Worm (Caenorhabditis elegans): ENCODE data around the gene F57H12.6.
A peak's percentile ranks its signal among the peaks of the same experiment; 100 is the strongest.

The F57H12.6 gene

DNA sequence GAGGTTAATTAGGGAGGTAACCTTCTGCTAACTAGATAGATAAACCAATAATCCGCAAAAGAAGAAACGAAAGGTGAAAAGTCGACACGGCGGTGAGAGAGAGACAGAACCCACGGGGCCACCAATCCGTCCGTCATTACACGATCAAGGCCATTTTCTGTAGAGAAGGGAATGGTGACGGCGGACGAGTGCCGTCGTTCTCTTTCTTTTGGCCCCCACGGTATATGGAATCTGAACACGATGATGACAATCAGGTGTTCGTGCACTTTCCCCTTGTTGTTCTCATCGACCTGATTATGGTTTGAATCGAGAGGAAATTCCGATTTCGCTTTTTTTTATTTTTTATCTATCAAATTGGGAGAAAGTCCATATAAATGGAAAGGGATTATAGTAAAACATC is 33.3 kb upstream of the F57H12.6 start:
- TF ChIP-seq cog-1 (tag; optimal IDR thresholded peaks at IDR 0.05) (no peak), T22C8.4 (GFP tag; IDR thresholded peaks at IDR 0.05) (no peak), ztf-29 (GFP tag; IDR thresholded peaks at IDR 0.05) (no peak), med-1 (GFP tag; optimal IDR thresholded peaks at IDR 0.05; ENCODE audit: insufficient read depth) (no peak), tab-1 (GFP tag; IDR thresholded peaks at IDR 0.05) (no peak), klf-2 (GFP tag; conservative IDR thresholded peaks at IDR 0.05) (no peak), ztf-23 (GFP tag; IDR thresholded peaks at IDR 0.05) (no peak), flt-1 (GFP tag; IDR thresholded peaks at IDR 0.05) (no peak), ref-1 (GFP tag; conservative IDR thresholded peaks at IDR 0.05) (no peak)

DNA sequence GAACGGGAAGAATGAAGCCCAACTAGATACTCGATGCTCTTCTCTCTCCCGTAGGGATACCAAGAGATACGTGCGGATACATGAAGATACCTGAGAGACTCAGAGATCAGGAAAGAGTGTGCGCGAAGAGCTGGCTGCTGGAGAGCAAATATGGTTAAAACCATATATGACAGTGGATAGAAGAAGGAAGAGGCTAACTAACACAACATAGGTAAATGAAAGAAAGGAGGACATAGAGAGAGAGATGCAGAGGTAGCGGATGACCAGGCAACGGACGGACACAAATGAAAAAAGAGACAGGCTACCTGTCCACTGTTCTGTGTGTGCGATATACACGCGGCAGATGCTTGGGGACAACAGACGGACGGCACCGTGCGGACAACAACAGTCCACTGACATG is 32.0 kb upstream of the F57H12.6 start:
- no peak for TF ChIP-seq ztf-23 (GFP tag; IDR thresholded peaks at IDR 0.05)
- TF ChIP-seq flt-1 (GFP tag; IDR thresholded peaks at IDR 0.05) = peak; percentile 42; the same call in 1 of the 2 replicates
- TF ChIP-seq med-1 (GFP tag; optimal IDR thresholded peaks at IDR 0.05; ENCODE audit: insufficient read depth) = no peak
- no peak for TF ChIP-seq cog-1 (tag; optimal IDR thresholded peaks at IDR 0.05)
- no peak for TF ChIP-seq tab-1 (GFP tag; IDR thresholded peaks at IDR 0.05)
- no peak for TF ChIP-seq ztf-29 (GFP tag; IDR thresholded peaks at IDR 0.05)
- TF ChIP-seq T22C8.4 (GFP tag; IDR thresholded peaks at IDR 0.05) = no peak

DNA sequence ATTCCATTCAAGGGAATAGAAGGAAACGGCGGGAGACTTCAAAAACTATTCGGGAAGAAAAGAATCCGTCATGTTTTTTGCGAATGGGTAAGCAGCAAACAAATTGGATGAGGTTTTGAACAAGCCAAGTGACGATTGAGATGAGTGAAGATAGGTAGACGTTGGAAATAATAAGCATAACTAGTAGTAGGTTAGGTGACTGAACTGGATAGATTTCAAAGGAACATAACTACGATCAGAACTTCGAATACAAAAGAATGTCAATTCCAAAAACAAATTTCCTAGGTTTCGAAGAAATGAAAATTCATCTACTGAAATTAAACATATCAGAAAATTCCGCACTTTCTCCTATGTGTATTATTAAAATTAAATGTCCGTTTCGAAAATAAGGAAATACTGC is 31.4 kb upstream of the F57H12.6 start:
- TF ChIP-seq T22C8.4 (GFP tag; IDR thresholded peaks at IDR 0.05) (no peak), ztf-29 (GFP tag; IDR thresholded peaks at IDR 0.05) (no peak), tab-1 (GFP tag; IDR thresholded peaks at IDR 0.05) (no peak), med-1 (GFP tag; optimal IDR thresholded peaks at IDR 0.05; ENCODE audit: insufficient read depth) (no peak), ref-1 (GFP tag; conservative IDR thresholded peaks at IDR 0.05) (no peak), cog-1 (tag; optimal IDR thresholded peaks at IDR 0.05) (no peak), klf-2 (GFP tag; conservative IDR thresholded peaks at IDR 0.05) (no peak), ztf-23 (GFP tag; IDR thresholded peaks at IDR 0.05) (no peak), flt-1 (GFP tag; IDR thresholded peaks at IDR 0.05) (no peak)

DNA sequence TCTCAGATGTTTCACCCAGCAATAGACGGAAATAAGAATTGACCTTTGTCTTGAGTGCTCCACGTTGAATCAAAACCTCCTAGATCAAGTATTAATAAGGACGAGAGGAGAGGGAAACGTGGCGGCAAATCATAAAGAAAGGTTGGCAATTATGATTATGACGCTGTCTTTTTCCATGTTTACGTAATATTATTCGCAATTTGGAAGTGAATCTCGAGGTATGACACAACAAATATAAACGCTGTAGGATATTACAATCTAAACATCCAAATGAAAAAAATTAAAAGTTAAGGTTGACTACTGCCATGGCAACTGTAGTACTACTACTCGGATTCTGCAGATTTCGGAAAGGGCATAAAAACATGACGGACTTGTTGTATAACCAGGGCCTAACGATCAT is 30.1 kb upstream of the F57H12.6 start:
- TF ChIP-seq med-1 (GFP tag; optimal IDR thresholded peaks at IDR 0.05; ENCODE audit: insufficient read depth) (no peak), flt-1 (GFP tag; IDR thresholded peaks at IDR 0.05) (no peak), T22C8.4 (GFP tag; IDR thresholded peaks at IDR 0.05) (no peak), cog-1 (tag; optimal IDR thresholded peaks at IDR 0.05) (no peak), ztf-29 (GFP tag; IDR thresholded peaks at IDR 0.05) (no peak), tab-1 (GFP tag; IDR thresholded peaks at IDR 0.05) (no peak), klf-2 (GFP tag; conservative IDR thresholded peaks at IDR 0.05) (no peak), ref-1 (GFP tag; conservative IDR thresholded peaks at IDR 0.05) (no peak), ztf-23 (GFP tag; IDR thresholded peaks at IDR 0.05) (no peak)

DNA sequence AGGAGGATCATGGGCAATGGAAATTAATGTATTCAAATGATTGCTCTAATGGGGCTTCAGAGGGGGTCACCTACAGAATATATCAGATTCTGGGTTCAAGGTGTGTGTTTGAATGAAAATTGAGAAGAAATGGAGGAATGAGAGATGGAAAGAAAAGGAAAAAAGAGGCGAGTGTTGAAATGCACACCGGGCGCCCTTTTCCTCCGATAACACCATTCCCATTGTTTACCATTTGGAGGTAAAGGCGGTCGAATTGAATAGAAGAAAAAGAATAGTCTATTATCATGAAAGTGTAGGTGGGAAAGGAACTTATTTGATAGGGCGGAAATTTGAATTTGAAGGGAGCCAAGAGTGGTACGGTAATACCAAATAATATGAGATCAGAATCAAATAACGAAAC is 29.3 kb upstream of the F57H12.6 start:
- no peak for TF ChIP-seq klf-2 (GFP tag; conservative IDR thresholded peaks at IDR 0.05)
- no peak for TF ChIP-seq med-1 (GFP tag; optimal IDR thresholded peaks at IDR 0.05; ENCODE audit: insufficient read depth)
- no peak for TF ChIP-seq ztf-23 (GFP tag; IDR thresholded peaks at IDR 0.05)
- TF ChIP-seq cog-1 (tag; optimal IDR thresholded peaks at IDR 0.05) = no peak
- TF ChIP-seq flt-1 (GFP tag; IDR thresholded peaks at IDR 0.05) = no peak
- no peak for TF ChIP-seq tab-1 (GFP tag; IDR thresholded peaks at IDR 0.05)
- no peak for TF ChIP-seq ref-1 (GFP tag; conservative IDR thresholded peaks at IDR 0.05)
- no peak for TF ChIP-seq ztf-29 (GFP tag; IDR thresholded peaks at IDR 0.05)
- no peak for TF ChIP-seq T22C8.4 (GFP tag; IDR thresholded peaks at IDR 0.05)

DNA sequence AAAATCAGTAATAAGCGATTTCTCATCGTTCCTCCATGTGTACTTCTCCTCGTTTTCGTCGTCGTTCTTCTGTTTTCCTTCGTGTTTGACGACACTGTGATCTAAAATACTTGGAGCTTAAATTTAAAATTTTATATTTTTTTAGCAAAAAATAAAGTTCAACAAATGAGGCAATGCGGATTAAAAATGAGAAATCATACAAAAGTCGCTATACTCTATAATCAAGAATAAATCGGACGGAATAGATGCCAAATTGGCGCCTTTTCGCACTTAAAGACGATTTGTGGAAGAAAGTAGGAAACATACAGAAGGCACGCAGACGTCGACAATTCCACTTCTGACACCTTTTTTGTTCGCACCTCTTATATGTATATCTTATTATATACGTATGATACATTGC is 27.9 kb upstream of the F57H12.6 start, which contains the start of gene rig-4:
Gene rig-4, minus strand, starts transcription at position 101 of the 400 bp plus-strand sequence.
- TF ChIP-seq cog-1 (tag; optimal IDR thresholded peaks at IDR 0.05) (no peak), med-1 (GFP tag; optimal IDR thresholded peaks at IDR 0.05; ENCODE audit: insufficient read depth) (no peak), ztf-23 (GFP tag; IDR thresholded peaks at IDR 0.05) (no peak), ref-1 (GFP tag; conservative IDR thresholded peaks at IDR 0.05) (no peak), ztf-29 (GFP tag; IDR thresholded peaks at IDR 0.05) (no peak), tab-1 (GFP tag; IDR thresholded peaks at IDR 0.05) (no peak), klf-2 (GFP tag; conservative IDR thresholded peaks at IDR 0.05) (no peak), flt-1 (GFP tag; IDR thresholded peaks at IDR 0.05) (no peak), T22C8.4 (GFP tag; IDR thresholded peaks at IDR 0.05) (no peak)

DNA sequence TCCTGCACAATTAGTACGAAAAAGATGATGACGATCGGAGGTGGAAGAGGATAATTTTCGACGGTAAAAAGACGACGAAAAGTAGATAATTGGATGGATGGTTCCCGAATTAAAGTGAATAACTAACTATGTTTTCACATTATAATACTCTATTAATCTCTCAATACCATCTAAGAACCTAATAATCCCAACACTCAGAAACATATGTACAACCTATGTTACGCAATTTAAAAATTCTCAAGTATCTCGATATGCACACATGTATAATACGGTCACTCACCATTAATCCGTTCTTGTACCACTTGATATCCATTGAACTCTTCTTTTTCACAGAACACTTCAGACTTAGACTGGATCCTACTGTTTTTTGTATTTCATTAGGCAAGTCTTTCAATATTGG is 24.7 kb upstream of the F57H12.6 start:
- no peak for TF ChIP-seq ref-1 (GFP tag; conservative IDR thresholded peaks at IDR 0.05)
- TF ChIP-seq T22C8.4 (GFP tag; IDR thresholded peaks at IDR 0.05) = no peak
- no peak for TF ChIP-seq klf-2 (GFP tag; conservative IDR thresholded peaks at IDR 0.05)

DNA sequence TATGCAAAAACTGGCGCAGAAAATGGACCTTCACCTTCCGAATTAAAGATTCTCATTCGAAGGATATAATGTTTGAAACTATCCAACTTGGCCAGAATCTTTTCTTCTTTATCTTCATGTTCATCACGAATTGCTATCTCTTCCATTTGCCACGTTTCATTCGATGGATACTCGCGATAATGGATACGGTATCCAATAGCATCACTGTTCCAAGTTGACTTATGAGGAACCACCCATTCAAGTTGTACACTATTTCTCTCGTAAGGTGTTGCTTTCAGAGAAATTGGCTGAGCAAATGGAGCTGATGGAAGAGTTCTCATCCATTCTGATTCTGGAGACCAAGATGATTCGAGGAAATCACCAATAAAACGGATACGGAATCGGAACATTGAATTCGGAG is 18.6 kb upstream of the F57H12.6 start:
- TF ChIP-seq flt-1 (GFP tag; IDR thresholded peaks at IDR 0.05) (no peak), klf-2 (GFP tag; conservative IDR thresholded peaks at IDR 0.05) (no peak), ztf-23 (GFP tag; IDR thresholded peaks at IDR 0.05) (no peak), med-1 (GFP tag; optimal IDR thresholded peaks at IDR 0.05; ENCODE audit: insufficient read depth) (no peak), ref-1 (GFP tag; conservative IDR thresholded peaks at IDR 0.05) (no peak), tab-1 (GFP tag; IDR thresholded peaks at IDR 0.05) (no peak), ztf-29 (GFP tag; IDR thresholded peaks at IDR 0.05) (no peak), T22C8.4 (GFP tag; IDR thresholded peaks at IDR 0.05) (no peak), cog-1 (tag; optimal IDR thresholded peaks at IDR 0.05) (no peak)

DNA sequence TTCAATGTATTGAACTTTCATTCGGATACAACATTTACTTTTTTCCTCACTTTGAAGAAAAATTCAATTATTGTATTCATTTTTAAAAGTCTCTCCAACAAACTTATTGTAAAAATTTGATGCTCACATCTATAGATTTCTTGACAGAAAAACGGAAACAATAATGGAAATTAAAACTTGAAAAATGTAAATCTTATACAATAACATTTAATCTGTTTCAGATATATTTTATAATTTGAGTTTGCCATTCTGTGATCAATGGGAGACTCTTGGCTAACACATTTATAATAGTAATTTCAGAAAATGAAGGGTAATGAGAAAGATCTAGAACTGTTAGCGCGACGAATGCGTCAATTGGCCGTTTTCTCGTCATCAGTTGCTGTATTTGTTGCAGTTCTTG is 12.3 kb upstream of the F57H12.6 start, which contains the start of gene col-115:
Gene col-115, plus strand, starts transcription at position 301 of the 400 bp plus-strand sequence.
- TF ChIP-seq med-1 (GFP tag; optimal IDR thresholded peaks at IDR 0.05; ENCODE audit: insufficient read depth) (no peak), ztf-23 (GFP tag; IDR thresholded peaks at IDR 0.05) (no peak), klf-2 (GFP tag; conservative IDR thresholded peaks at IDR 0.05) (no peak), T22C8.4 (GFP tag; IDR thresholded peaks at IDR 0.05) (no peak), tab-1 (GFP tag; IDR thresholded peaks at IDR 0.05) (no peak), flt-1 (GFP tag; IDR thresholded peaks at IDR 0.05) (no peak), ztf-29 (GFP tag; IDR thresholded peaks at IDR 0.05) (no peak), ref-1 (GFP tag; conservative IDR thresholded peaks at IDR 0.05) (no peak), cog-1 (tag; optimal IDR thresholded peaks at IDR 0.05) (no peak)

DNA sequence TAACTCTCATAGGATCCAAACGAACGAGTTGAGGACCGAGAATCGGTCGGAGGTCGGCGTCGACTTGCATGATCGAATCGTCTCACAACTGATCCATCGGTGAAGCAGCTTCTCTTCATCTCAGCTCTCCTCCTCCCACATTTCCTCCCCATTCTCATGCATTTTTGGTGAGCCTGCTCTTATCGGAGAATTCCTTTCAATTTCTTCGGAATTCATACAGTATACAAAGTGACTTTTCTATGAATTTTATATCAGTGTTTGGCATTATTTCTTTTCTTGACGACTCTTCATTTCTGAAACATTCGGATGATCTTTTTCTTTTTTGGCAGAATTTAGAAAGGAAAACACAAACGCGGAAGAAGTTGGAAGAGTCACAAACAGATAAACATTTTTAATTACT is 11.0 kb upstream of the F57H12.6 start, which contains the start of gene mec-17:
Gene mec-17, minus strand, starts transcription at position 101 of the 400 bp plus-strand sequence.
- TF ChIP-seq T22C8.4 (GFP tag; IDR thresholded peaks at IDR 0.05) (no peak), ztf-29 (GFP tag; IDR thresholded peaks at IDR 0.05) (no peak), cog-1 (tag; optimal IDR thresholded peaks at IDR 0.05) (no peak), med-1 (GFP tag; optimal IDR thresholded peaks at IDR 0.05; ENCODE audit: insufficient read depth) (no peak), ref-1 (GFP tag; conservative IDR thresholded peaks at IDR 0.05) (no peak)
